Worm (Caenorhabditis elegans) whole organism, L4 larva: ENCODE measurements around the gene ptr-25.

ENCODE experiments used
- ama-1 ChIP-seq: fragments of 150-350 bp; optimal IDR thresholded peaks from 2 replicates; lab custom pipeline; 2014; ENCODE audit warnings: inconsistent platforms, mixed read lengths
- egl-27 ChIP-seq: sonication (generic microtip); optimal IDR thresholded peaks from 3 replicates; lab custom pipeline; 2017; ENCODE audit warnings: missing biosample characterization, missing genetic modification reagents, missing genetic modification characterization
- lin-13 ChIP-seq: fragments of 150-350 bp; optimal IDR thresholded peaks from 2 replicates; lab custom pipeline; 2014; ENCODE audit warnings: missing biosample characterization, missing genetic modification reagents, missing genetic modification characterization
- mdl-1 ChIP-seq, 2 experiments: fragments of 150-350 bp in 1 of 2; sonication (generic microtip) in 1 of 2; optimal IDR thresholded peaks; 2 replicates each; lab custom pipeline; 2014 to 2017; ENCODE audit warnings: missing biosample characterization in 2 of 2, missing genetic modification characterization in 2 of 2
- nhr-76 ChIP-seq: fragments of 150-350 bp; optimal IDR thresholded peaks from 2 replicates; lab custom pipeline; 2014; ENCODE audit warnings: missing biosample characterization, missing genetic modification characterization
- nhr-77 ChIP-seq: fragments of 150-350 bp; optimal IDR thresholded peaks from 2 replicates; lab custom pipeline; 2014; ENCODE audit warnings: missing biosample characterization, missing genetic modification characterization
- pha-4 ChIP-seq, 2 experiments: fragments of 150-350 bp in 1 of 2; fragments of 200-800 bp in 1 of 2; sonication (Bioruptor generic) in 1 of 2; IDR thresholded peaks in 1 of 2; optimal IDR thresholded peaks in 1 of 2; 2 replicates each; pipeline versions ENCODE4 v1.3.6 to Lab custom; 2014 to 2022; ENCODE audit warnings: missing genetic modification characterization in 2 of 2, missing genetic modification reagents in 2 of 2, missing biosample characterization in 1 of 2, missing compliant biosample characterization in 1 of 2
- rbr-2 ChIP-seq: sonication (generic microtip); optimal IDR thresholded peaks from 2 replicates; lab custom pipeline; 2016; ENCODE audit warnings: missing genotype, missing genetic modification characterization, missing compliant biosample characterization
- snpc-4 ChIP-seq: fragments of 150-350 bp; optimal IDR thresholded peaks from 2 replicates; lab custom pipeline; 2014; ENCODE audit warnings: missing biosample characterization, missing genetic modification characterization
- unc-39 ChIP-seq: sonication (generic microtip); optimal IDR thresholded peaks from 2 replicates; lab custom pipeline; 2017; ENCODE audit warnings: missing biosample characterization, missing genetic modification characterization

- 0 out of 2 replicates have a peak, but pooled peaks have one; percentile 74 for TF ChIP-seq pha-4 (GFP tag; IDR thresholded peaks at IDR 0.05; lab: Robert Waterston, UW)
- TF ChIP-seq pha-4 (tag; optimal IDR thresholded peaks at IDR 0.05; lab: Kevin White, UChicago), result peak; percentile 79
- no peak for TF ChIP-seq unc-39 (tag; lab: Kevin White, UChicago)
- peak; percentile 61 to 75 for TF ChIP-seq mdl-1 (tag; optimal IDR thresholded peaks at IDR 0.05; lab: Kevin White, UChicago)
- TF ChIP-seq lin-13, result no peak
- peak; percentile 60 for TF ChIP-seq rbr-2 (tag; lab: Kevin White, UChicago)
- no peak for TF ChIP-seq nhr-76 (tag; lab: Kevin White, UChicago)
- no peak for TF ChIP-seq ama-1 (lab: Kevin White, UChicago)
- TF ChIP-seq nhr-77 (tag; lab: Kevin White, UChicago), result peak; percentile 84
- TF ChIP-seq snpc-4 (tag; lab: Kevin White, UChicago), result no peak
- no peak for TF ChIP-seq egl-27 (tag; lab: Kevin White, UChicago)
These were observed 27.3 kb upstream of the ptr-25 start, which contains the start of gene ecps-1 for ce11 chrIII:10460427-10461163.
